Worm (Caenorhabditis elegans) whole organism, young adult: ENCODE results near the gene C23G10.5.

Experiments used
- T26A5.8 ChIP-seq: sonication (generic microtip); optimal IDR thresholded peaks from 2 replicates; lab custom pipeline; 2016; ENCODE audit warnings: missing genetic modification characterization, missing compliant biosample characterization
- ama-1 ChIP-seq, 3 experiments: fragments of 150-350 bp in 1 of 3; sonication (generic microtip) in 2 of 3; optimal IDR thresholded peaks; 2 replicates each; lab custom pipeline; 2014 to 2018; ENCODE audit warnings: missing biosample characterization in 2 of 3, missing genetic modification characterization in 2 of 3, missing genetic modification reagents in 2 of 3
- cebp-2 ChIP-seq: fragments of 200-800 bp; sonication (Bioruptor generic); IDR thresholded peaks from 2 replicates; pipeline ENCODE4 v1.3.6; 2022; ENCODE audit warnings: missing genetic modification characterization, missing compliant biosample characterization
- ceh-100 ChIP-seq: fragments of 200-800 bp; sonication (Bioruptor generic); IDR thresholded peaks from 2 replicates; pipeline ENCODE4 v1.3.6; 2022; ENCODE audit warnings: missing genetic modification reagents, missing genetic modification characterization, missing compliant biosample characterization
- dpff-1 ChIP-seq: sonication (generic microtip); optimal IDR thresholded peaks from 2 replicates; lab custom pipeline; 2017; ENCODE audit warnings: mild to moderate bottlenecking, missing genetic modification characterization, missing compliant biosample characterization
- lir-1 ChIP-seq: fragments of 200-800 bp; sonication (Bioruptor generic); conservative IDR thresholded peaks from 2 replicates; pipeline ENCODE4 v1.3.6; 2022; ENCODE audit warnings: missing genetic modification reagents, missing genetic modification characterization, missing compliant biosample characterization
- mxl-1 ChIP-seq: sonication (generic microtip); optimal IDR thresholded peaks from 2 replicates; lab custom pipeline; 2016; ENCODE audit warnings: missing genetic modification characterization, missing compliant biosample characterization
- nfya-2 ChIP-seq: fragments of 200-800 bp; sonication (Bioruptor generic); IDR thresholded peaks from 2 replicates; pipeline ENCODE4 v1.3.6; 2022; ENCODE audit warnings: missing genetic modification reagents, missing genetic modification characterization, missing compliant biosample characterization
- nhr-90 ChIP-seq: sonication (generic microtip); optimal IDR thresholded peaks from 2 replicates; lab custom pipeline; 2016; ENCODE audit warnings: missing genotype, mild to moderate bottlenecking, missing genetic modification characterization, missing compliant biosample characterization
- xnd-1 ChIP-seq: sonication (generic microtip); optimal IDR thresholded peaks from 2 replicates; lab custom pipeline; 2016; ENCODE audit warnings: missing genotype, missing genetic modification reagents, missing genetic modification characterization, missing compliant biosample characterization

DNA sequence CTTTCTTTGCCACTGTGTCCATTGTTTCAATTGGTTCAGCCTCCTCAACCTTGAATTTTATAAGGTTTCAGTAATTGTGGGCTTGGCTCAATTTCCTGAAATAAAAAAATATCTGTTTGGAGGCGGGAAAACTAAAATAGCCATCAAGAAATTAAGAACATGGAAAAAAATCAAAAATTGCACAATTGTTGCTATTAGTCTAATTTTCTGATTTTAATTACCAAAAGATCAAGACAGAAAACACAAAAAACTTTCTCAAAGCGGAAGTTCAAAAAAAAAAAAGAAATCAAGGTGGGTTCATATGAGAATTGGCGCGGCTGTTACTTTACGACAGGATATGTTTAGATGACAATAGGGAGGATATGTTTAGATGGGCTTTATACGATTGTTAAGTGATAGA, 40.0 kb downstream of the C23G10.5 start, which contains the start of gene esyt-2:
- TF ChIP-seq lir-1 (GFP tag; lab: Robert Waterston, UW): no peak
- TF ChIP-seq ama-1 (optimal IDR thresholded peaks at IDR 0.05; lab: Kevin White, UChicago): no peak
- TF ChIP-seq ama-1 (GFP tag; optimal IDR thresholded peaks at IDR 0.05; lab: Kevin White, UChicago): no peak
- no peak for TF ChIP-seq dpff-1 (tag; lab: Kevin White, UChicago)
- TF ChIP-seq cebp-2 (GFP tag; lab: Robert Waterston, UW): no peak
- TF ChIP-seq ceh-100 (GFP tag; lab: Robert Waterston, UW): no peak
- no peak for TF ChIP-seq nfya-2
- no peak for TF ChIP-seq nhr-90 (tag; lab: Kevin White, UChicago)
- no peak for TF ChIP-seq mxl-1 (tag; lab: Kevin White, UChicago)
- TF ChIP-seq xnd-1 (tag; lab: Kevin White, UChicago): no peak
- no peak for TF ChIP-seq T26A5.8 (tag; lab: Kevin White, UChicago)
